Worm (Caenorhabditis elegans) whole organism, late embryonic: ENCODE measurements around the gene ZK546.5.
"Not testable (repeated sequence)": the region's sequence is repeated elsewhere in the genome, so short reads cannot be mapped to it uniquely, and the experiment has no call there.

ENCODE experiments used
- C38D4.7 ChIP-seq: fragments of 200-800 bp; sonication (Bioruptor generic); optimal IDR thresholded peaks from 2 replicates; lab custom pipeline; 2018; ENCODE audit warnings: mild to moderate bottlenecking, missing genetic modification characterization, moderate library complexity, missing compliant biosample characterization
- K02D7.2 ChIP-seq: sonication (generic microtip); optimal IDR thresholded peaks from 2 replicates; lab custom pipeline; 2017; ENCODE audit warnings: mild to moderate bottlenecking, missing genetic modification characterization, missing compliant biosample characterization
- ceh-18 ChIP-seq: sonication (generic microtip); optimal IDR thresholded peaks from 2 replicates; lab custom pipeline; 2016; ENCODE audit warnings: missing genetic modification characterization, missing compliant biosample characterization
- ceh-30 ChIP-seq: fragments of 150-350 bp; optimal IDR thresholded peaks from 2 replicates; lab custom pipeline; 2014; ENCODE audit warnings: missing biosample characterization, missing genetic modification characterization
- ceh-31 ChIP-seq: sonication (generic microtip); optimal IDR thresholded peaks from 2 replicates; lab custom pipeline; 2016; ENCODE audit warnings: missing genetic modification characterization, missing compliant biosample characterization
- ceh-48 ChIP-seq: sonication (generic microtip); optimal IDR thresholded peaks from 2 replicates; lab custom pipeline; 2016; ENCODE audit warnings: missing genetic modification characterization, inconsistent platforms, missing compliant biosample characterization
- dmd-4 ChIP-seq: sonication (generic microtip); optimal IDR thresholded peaks from 2 replicates; lab custom pipeline; 2016; ENCODE audit warnings: borderline replicate concordance, missing genetic modification characterization, missing compliant biosample characterization
- dve-1 ChIP-seq: sonication (generic microtip); optimal IDR thresholded peaks from 2 replicates; lab custom pipeline; 2017; ENCODE audit warnings: antibody characterized with exemption, mild to moderate bottlenecking, missing genetic modification characterization, missing compliant biosample characterization
- elt-2 ChIP-seq: sonication (generic microtip); optimal IDR thresholded peaks from 2 replicates; lab custom pipeline; 2016; ENCODE audit warnings: missing genetic modification reagents, missing genetic modification characterization, missing compliant biosample characterization
- elt-4 ChIP-seq: sonication (generic microtip); optimal IDR thresholded peaks from 2 replicates; lab custom pipeline; 2016; ENCODE audit warnings: missing genetic modification characterization, missing compliant biosample characterization
- ets-4 ChIP-seq: sonication (generic microtip); optimal IDR thresholded peaks from 2 replicates; lab custom pipeline; 2016; ENCODE audit warnings: missing genetic modification characterization, missing compliant biosample characterization
- hlh-30 ChIP-seq: sonication (generic microtip); optimal IDR thresholded peaks from 2 replicates; lab custom pipeline; 2017; ENCODE audit warnings: antibody characterized with exemption, missing genetic modification characterization, missing compliant biosample characterization; ENCODE audit not compliant: insufficient read depth
- hlh-8 ChIP-seq: sonication (generic microtip); optimal IDR thresholded peaks from 2 replicates; lab custom pipeline; 2016; ENCODE audit warnings: missing genotype, missing genetic modification characterization, missing compliant biosample characterization
- madf-2 ChIP-seq: sonication (generic microtip); optimal IDR thresholded peaks from 2 replicates; lab custom pipeline; 2017; ENCODE audit warnings: missing genetic modification characterization, missing compliant biosample characterization
- mec-3 ChIP-seq: sonication (generic microtip); optimal IDR thresholded peaks from 2 replicates; lab custom pipeline; 2016; ENCODE audit warnings: borderline replicate concordance, missing genetic modification characterization, missing compliant biosample characterization
- nfya-1 ChIP-seq: sonication (generic microtip); optimal IDR thresholded peaks from 2 replicates; lab custom pipeline; 2017; ENCODE audit warnings: missing genetic modification characterization, mild to moderate bottlenecking, missing compliant biosample characterization, antibody characterized with exemption, moderate library complexity
- nhr-232 ChIP-seq: sonication (generic microtip); optimal IDR thresholded peaks from 2 replicates; lab custom pipeline; 2016; ENCODE audit warnings: missing genetic modification characterization, missing compliant biosample characterization
- odd-2 ChIP-seq: sonication (generic microtip); optimal IDR thresholded peaks from 2 replicates; lab custom pipeline; 2017; ENCODE audit warnings: antibody characterized with exemption, mild to moderate bottlenecking, missing genetic modification characterization, missing compliant biosample characterization
- pag-3 ChIP-seq: sonication (generic microtip); optimal IDR thresholded peaks from 2 replicates; lab custom pipeline; 2016; ENCODE audit warnings: missing compliant biosample characterization, missing genetic modification characterization, borderline replicate concordance
- pat-9 ChIP-seq: fragments of 200-800 bp; sonication (Bioruptor generic); optimal IDR thresholded peaks from 2 replicates; lab custom pipeline; 2018; ENCODE audit warnings: mild to moderate bottlenecking, missing genetic modification characterization, moderate library complexity, missing compliant biosample characterization
- pha-2 ChIP-seq: sonication (generic microtip); optimal IDR thresholded peaks from 2 replicates; lab custom pipeline; 2017; ENCODE audit warnings: mild to moderate bottlenecking, missing genetic modification characterization, missing compliant biosample characterization
- pqm-1 ChIP-seq: sonication (generic microtip); optimal IDR thresholded peaks from 2 replicates; lab custom pipeline; 2016; ENCODE audit warnings: missing genetic modification characterization, missing compliant biosample characterization
- pros-1 ChIP-seq: fragments of 150-350 bp; optimal IDR thresholded peaks from 2 replicates; lab custom pipeline; 2014; ENCODE audit warnings: missing biosample characterization, missing genetic modification reagents, missing genetic modification characterization
- rnt-1 ChIP-seq: sonication (generic microtip); optimal IDR thresholded peaks from 2 replicates; lab custom pipeline; 2016; ENCODE audit warnings: missing genetic modification characterization, missing compliant biosample characterization
- sox-2 ChIP-seq: fragments of 200-800 bp; sonication (Bioruptor generic); IDR thresholded peaks from 2 replicates; pipeline ENCODE4 v1.3.6; 2022; ENCODE audit warnings: missing genetic modification reagents, missing genetic modification characterization, missing compliant biosample characterization
- tbx-2 ChIP-seq: sonication (generic microtip); optimal IDR thresholded peaks from 2 replicates; lab custom pipeline; 2016; ENCODE audit warnings: missing genetic modification characterization, missing compliant biosample characterization
- unc-42 ChIP-seq: sonication (generic microtip); optimal IDR thresholded peaks from 2 replicates; lab custom pipeline; 2016; ENCODE audit warnings: missing genotype, missing genetic modification characterization, missing compliant biosample characterization
- unc-55 ChIP-seq: sonication (generic microtip); optimal IDR thresholded peaks from 2 replicates; lab custom pipeline; 2017; ENCODE audit warnings: missing biosample characterization, missing genetic modification reagents, missing genetic modification characterization
- zip-5 ChIP-seq: sonication (generic microtip); optimal IDR thresholded peaks from 2 replicates; lab custom pipeline; 2016; ENCODE audit warnings: missing genetic modification characterization, missing compliant biosample characterization

The ZK546.5 gene

ce11 chrII:4892594-4892993, 43.0 kb upstream of the ZK546.5 start, which contains the start of gene msp-33:
TSS of gene msp-33 (minus strand) at chrII:4892694.
- TF ChIP-seq C38D4.7 (GFP tag; lab: Kevin White, UChicago), result no peak
- no peak for TF ChIP-seq madf-2
- TF ChIP-seq hlh-8 (tag; lab: Kevin White, UChicago), result no peak
- TF ChIP-seq ceh-31 (tag; lab: Kevin White, UChicago), result no peak

ce11 chrII:4898529-4898928, 37.1 kb upstream of the ZK546.5 start, which contains the start of gene msp-32:
TSS of gene msp-32 (plus strand) at chrII:4898829.
- TF ChIP-seq elt-4; ceh-30 (tag; lab: Kevin White, UChicago); rnt-1 (tag; lab: Kevin White, UChicago): not testable (repeated sequence)

ce11 chrII:4902035-4902434, 33.6 kb upstream of the ZK546.5 start, which contains the start of gene R05F9.9:
TSS of gene R05F9.9 (minus strand) at chrII:4902100.
- TF ChIP-seq pha-2 (tag; lab: Kevin White, UChicago) (no peak), elt-2 (tag; lab: Kevin White, UChicago) (peak; percentile 35), dve-1 (no peak), ceh-48 (peak; percentile 79), dmd-4 (tag; lab: Kevin White, UChicago) (no peak), pag-3 (tag; lab: Kevin White, UChicago) (no peak), K02D7.2 (tag; lab: Kevin White, UChicago) (no peak)

ce11 chrII:4903696-4904095, 31.9 kb upstream of the ZK546.5 start, which contains the start of gene sgt-1:
TSS of gene sgt-1 (minus strand) at chrII:4903796.
- TF ChIP-seq tbx-2, pag-3, mec-3 (tag; lab: Kevin White, UChicago): not testable (repeated sequence)

- peak; percentile 7 for TF ChIP-seq elt-2 (tag; lab: Kevin White, UChicago)
- peak; percentile 34 for TF ChIP-seq tbx-2 (tag; lab: Kevin White, UChicago)
- TF ChIP-seq sox-2, result no peak
- TF ChIP-seq ceh-18 (tag; lab: Kevin White, UChicago), result peak; percentile 47
- TF ChIP-seq ceh-48, result no peak
- peak; percentile 86 for TF ChIP-seq unc-42 (tag; lab: Kevin White, UChicago)
- no peak for TF ChIP-seq nhr-232
- TF ChIP-seq unc-55 (GFP tag; lab: Kevin White, UChicago), result peak; percentile 98
- no peak for TF ChIP-seq odd-2
- peak; percentile 87 for TF ChIP-seq nfya-1
- peak; percentile 47 for TF ChIP-seq ceh-30 (tag; lab: Kevin White, UChicago)
- TF ChIP-seq ets-4, result peak; percentile 1
- peak; percentile 44 for TF ChIP-seq dve-1
- no peak for TF ChIP-seq zip-5
- peak; percentile 70 for TF ChIP-seq rnt-1 (tag; lab: Kevin White, UChicago)
- TF ChIP-seq pros-1, result no peak
- peak; percentile 64 for TF ChIP-seq ceh-31 (tag; lab: Kevin White, UChicago)
- TF ChIP-seq hlh-30 (tag; lab: Kevin White, UChicago), result peak; percentile 56
These were observed 31.3 kb upstream of the ZK546.5 start for ce11 chrII:4904277-4904676.

- no peak for TF ChIP-seq pqm-1 (tag; lab: Kevin White, UChicago)
- no peak for TF ChIP-seq tbx-2 (tag; lab: Kevin White, UChicago)
- TF ChIP-seq hlh-8 (tag; lab: Kevin White, UChicago), result no peak
- TF ChIP-seq pat-9 (tag; lab: Kevin White, UChicago), result no peak
- TF ChIP-seq mec-3 (tag; lab: Kevin White, UChicago), result no peak
- no peak for TF ChIP-seq nhr-232
These were observed 30.8 kb upstream of the ZK546.5 start, which contains the start of gene btbd-10 for ce11 chrII:4904778-4905177. TSS of gene btbd-10 (plus strand) at chrII:4905008.
